Worm (Caenorhabditis elegans): ENCODE measurements around the gene nstp-4.
"Not testable (repeated sequence)": the region's sequence is repeated elsewhere in the genome, so short reads cannot be mapped to it uniquely, and the experiment has no call there.

nstp-4 gene

DNA sequence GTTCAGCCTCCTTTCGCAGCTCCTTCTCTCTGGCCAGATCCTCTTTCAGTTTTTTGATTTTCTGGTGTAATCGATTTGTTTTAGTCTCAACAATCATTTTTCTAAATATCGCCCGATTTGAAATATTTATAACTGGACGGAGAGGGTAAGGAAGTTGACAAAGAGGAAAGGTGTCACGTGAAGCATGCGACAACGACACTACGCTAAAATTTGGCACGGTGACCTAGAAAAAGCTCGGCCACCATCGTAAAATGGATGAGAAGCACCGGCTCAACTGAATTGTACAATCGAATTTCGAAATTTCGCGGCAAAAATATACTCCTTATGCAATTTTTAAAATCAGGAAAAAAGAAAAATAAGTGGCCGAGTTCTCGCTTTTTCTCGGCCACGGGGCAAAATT, 3.4 kb upstream of the nstp-4 start, which contains the start of gene C03H5.5:
Gene C03H5.5 (minus strand): TSS at position 101 of the 400 bp plus-strand sequence.
- TF ChIP-seq him-1 (tag; optimal IDR thresholded peaks at IDR 0.05) (no peak), dao-5 (tag; optimal IDR thresholded peaks at IDR 0.05) (no peak), W03F9.2 (tag; optimal IDR thresholded peaks at IDR 0.05) (no peak)

DNA sequence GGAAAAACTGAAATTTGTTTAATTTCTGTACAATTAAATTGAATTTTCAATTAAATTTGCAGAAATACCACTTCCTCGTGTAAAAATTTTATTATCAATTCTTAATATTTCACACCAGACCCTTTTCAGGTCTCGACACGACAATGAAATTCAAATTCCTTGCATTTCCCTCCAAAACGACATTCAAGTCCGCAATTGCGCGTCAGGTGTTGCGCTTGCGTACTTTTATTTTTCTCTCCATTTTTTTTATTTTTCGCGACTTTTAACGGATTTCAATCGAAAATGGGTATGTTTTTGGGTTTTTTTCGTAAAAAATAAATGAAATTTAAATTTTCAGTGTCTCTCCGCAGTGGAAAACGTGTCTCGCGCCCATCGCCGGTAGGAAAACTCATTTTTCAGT, 2.7 kb upstream of the nstp-4 start, which contains the start of gene C03H5.3:
Gene C03H5.3 (plus strand): TSS at position 132 of the 400 bp plus-strand sequence.
- TF ChIP-seq him-1 (tag; optimal IDR thresholded peaks at IDR 0.05) (no peak), dao-5 (tag; optimal IDR thresholded peaks at IDR 0.05) (no peak), W03F9.2 (tag; optimal IDR thresholded peaks at IDR 0.05) (no peak)

DNA sequence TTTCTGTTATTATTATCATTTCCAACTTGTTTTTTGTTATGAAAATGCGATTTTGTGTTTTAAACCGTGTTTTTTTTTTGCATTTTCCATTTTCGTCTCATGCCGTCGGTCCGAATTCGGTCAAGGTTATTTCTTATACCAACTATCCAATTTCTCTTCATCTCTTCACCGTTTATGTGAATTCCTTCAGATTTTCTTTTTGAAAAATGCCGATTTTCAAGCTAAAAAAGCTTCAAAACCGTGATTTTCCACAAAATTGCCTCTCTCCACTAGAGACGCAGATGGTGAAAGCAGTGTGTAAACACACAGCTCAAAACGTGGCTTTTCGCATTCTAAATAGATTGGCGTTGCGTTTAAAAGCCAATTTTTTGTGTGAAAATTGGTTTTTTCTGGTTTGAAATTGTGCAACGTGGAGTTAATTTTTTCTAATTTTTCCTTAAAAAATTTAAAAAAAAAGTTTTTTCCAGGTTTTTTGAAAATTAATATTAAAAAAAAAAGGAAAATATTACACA, 733 bp upstream of the nstp-4 start:
- no peak for TF ChIP-seq dao-5 (tag; optimal IDR thresholded peaks at IDR 0.05)
- no peak for TF ChIP-seq him-1 (tag; optimal IDR thresholded peaks at IDR 0.05)
- no peak for TF ChIP-seq W03F9.2 (tag; optimal IDR thresholded peaks at IDR 0.05)

DNA sequence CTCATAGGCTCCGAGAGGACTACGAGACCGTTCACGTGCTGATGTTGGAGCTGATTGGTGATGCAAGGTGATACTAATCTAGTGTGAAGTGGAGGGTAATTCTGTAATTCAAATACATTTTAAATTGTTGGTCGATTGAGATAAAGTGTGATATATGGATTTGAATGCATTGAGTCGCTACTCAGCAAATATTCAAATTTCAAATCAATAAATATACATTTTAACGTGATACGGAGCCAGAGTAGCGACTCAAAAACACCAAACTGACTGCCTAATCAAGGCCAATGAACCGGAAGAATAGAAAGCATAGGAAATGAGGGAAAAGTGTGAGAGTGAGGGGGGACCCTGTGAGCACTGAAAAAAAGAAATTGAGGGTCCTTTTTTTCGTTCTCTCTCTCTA, 10.7 kb downstream of the nstp-4 start, which contains the start of gene C03H5.6:
Gene C03H5.6 (minus strand): TSS at position 101 of the 400 bp plus-strand sequence.
- TF ChIP-seq dao-5 (tag; optimal IDR thresholded peaks at IDR 0.05) (no peak), him-1 (tag; optimal IDR thresholded peaks at IDR 0.05) (no peak), W03F9.2 (tag; optimal IDR thresholded peaks at IDR 0.05) (no peak)

DNA sequence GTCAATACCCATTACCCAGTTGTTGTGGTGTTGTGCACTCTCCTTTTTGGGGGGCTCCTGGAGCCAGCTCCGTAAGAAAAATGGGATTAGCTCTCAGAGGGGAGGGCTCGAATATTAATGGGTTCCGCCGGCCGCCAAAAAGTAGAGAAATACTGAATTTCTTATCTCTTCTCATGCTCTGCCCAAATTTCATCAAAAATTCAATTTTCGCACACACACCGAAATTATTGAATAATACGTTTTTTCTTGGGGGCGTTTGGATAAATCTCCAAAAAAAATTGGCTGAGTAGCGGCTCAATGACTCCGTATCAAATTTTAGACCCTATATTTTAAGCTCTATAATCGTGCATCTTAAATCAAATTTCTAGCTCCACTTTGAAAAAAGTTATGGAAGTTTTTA, 11.5 kb downstream of the nstp-4 start:
- TF ChIP-seq dao-5 (tag; optimal IDR thresholded peaks at IDR 0.05) (no peak), him-1 (tag; optimal IDR thresholded peaks at IDR 0.05) (no peak), W03F9.2 (tag; optimal IDR thresholded peaks at IDR 0.05) (no peak)

DNA sequence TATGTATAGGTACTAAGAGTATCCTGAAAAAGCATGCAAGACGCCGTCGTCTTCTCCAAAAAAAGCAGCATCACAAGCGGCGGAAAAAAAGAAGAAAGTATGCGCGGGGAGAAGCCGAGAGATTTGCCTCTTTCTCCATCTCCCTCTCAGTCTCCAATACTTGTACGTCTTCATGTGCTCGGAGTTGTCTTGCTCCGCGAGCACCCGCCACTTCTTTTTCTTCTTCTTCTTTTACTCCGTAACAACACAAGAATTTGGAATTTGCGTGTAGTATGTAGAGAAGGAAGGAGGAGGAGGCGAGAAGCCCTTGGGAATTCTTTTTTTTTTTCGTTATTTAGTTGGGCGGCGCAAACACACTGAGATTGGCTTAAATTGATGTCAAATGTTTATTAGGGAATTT, 12.6 kb downstream of the nstp-4 start:
- no peak for TF ChIP-seq dao-5 (tag; optimal IDR thresholded peaks at IDR 0.05)
- TF ChIP-seq him-1 (tag; optimal IDR thresholded peaks at IDR 0.05) = peak; percentile 27

DNA sequence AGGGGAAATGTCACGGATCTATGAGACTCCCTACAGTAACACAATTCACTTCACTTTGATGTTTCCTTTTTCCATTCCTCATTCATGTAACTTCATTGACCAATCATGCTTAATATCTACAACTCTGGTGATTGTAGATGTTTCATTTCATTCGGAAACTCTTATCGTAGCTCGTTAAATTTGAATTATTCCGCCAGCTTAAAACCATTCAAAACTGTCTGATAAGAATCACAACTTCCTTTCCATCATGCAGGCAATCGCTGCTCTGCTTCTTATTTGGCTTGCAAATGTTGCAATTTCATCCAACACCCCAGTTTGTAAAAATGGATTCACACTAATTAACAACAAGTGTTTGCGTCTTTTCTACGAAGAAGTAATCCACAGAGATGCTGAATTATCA, 13.8 kb downstream of the nstp-4 start, which contains the start of gene clec-10:
Gene clec-10 (plus strand): TSS at position 244 of the 400 bp plus-strand sequence.
- TF ChIP-seq him-1 (tag; optimal IDR thresholded peaks at IDR 0.05) (no peak), dao-5 (tag; optimal IDR thresholded peaks at IDR 0.05) (no peak), W03F9.2 (tag; optimal IDR thresholded peaks at IDR 0.05) (no peak)

DNA sequence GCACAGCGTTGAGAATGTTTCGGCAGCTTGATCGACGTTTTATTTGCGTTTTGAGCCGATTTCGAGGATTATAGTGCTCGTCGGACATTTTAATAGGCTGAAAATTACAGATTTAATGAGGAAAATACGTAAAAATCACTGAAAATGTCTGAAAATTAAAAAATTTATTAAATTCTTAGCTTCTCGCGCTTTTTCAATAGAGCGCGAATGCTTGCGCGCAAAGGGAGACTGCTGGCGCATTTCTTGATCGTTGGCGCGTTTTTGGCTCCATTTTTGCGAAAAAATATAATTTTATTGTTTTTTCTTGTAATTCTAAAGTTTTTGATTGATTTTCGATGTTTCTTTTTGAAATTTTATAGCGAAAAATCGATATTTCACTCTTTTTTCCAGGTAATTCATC, 22.2 kb downstream of the nstp-4 start, which contains the start of the genes dnsn-1 and C24H12.4:
Gene dnsn-1 (minus strand): TSS at position 101 of the 400 bp plus-strand sequence.
Gene C24H12.4 (plus strand): TSS at position 391 of the 400 bp plus-strand sequence.
- peak; percentile 92 for TF ChIP-seq W03F9.2 (tag; optimal IDR thresholded peaks at IDR 0.05)
- peak; percentile 62 for TF ChIP-seq him-1 (tag; optimal IDR thresholded peaks at IDR 0.05)
- no peak for TF ChIP-seq dao-5 (tag; optimal IDR thresholded peaks at IDR 0.05)

DNA sequence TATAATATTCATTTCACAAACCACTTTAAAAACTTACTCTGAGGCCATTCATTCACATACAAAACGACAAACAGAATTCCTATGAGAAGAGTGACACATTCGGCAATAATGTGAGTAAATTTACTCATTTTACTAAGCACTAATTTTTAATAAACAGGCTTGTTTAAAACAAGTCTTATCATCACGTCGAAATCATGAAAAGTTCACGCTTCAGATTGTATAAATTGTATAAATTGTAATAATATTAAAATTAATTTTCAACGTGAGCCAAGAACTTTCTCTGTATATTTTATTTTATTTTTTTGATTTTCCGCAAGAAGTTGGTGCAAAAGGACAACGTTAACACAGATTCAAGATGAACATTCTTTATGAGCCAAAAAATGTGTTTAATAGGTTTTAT, 30.1 kb downstream of the nstp-4 start, which contains the start of gene C24H12.6:
Gene C24H12.6 (minus strand): TSS at position 101 of the 400 bp plus-strand sequence.
- TF ChIP-seq dao-5 (tag; optimal IDR thresholded peaks at IDR 0.05) (no peak), him-1 (tag; optimal IDR thresholded peaks at IDR 0.05) (no peak), W03F9.2 (tag; optimal IDR thresholded peaks at IDR 0.05) (no peak)

DNA sequence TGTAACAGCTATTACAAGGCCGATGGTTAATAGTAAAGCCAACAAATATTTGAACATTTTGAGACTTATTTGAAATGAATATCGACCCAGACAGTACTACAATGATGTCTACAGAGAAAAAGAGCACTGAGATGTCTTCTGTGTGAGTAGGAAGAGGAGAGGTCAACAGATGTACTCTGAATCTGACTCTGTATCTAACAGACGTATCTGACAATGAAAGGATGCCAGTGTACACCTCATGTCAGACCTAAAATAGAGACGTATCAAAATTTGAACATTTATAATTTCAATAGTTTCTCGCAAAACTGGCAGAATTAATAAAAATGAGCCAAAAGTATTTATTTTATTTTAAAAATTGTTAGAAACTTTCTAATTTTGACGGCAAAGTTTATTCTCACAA, 34.5 kb downstream of the nstp-4 start, which contains the start of gene C24H12.8:
Gene C24H12.8 (minus strand): TSS at position 101 of the 400 bp plus-strand sequence.
- TF ChIP-seq dao-5 (tag; optimal IDR thresholded peaks at IDR 0.05) = no peak
- TF ChIP-seq W03F9.2 (tag; optimal IDR thresholded peaks at IDR 0.05) = no peak
- TF ChIP-seq him-1 (tag; optimal IDR thresholded peaks at IDR 0.05) = no peak

DNA sequence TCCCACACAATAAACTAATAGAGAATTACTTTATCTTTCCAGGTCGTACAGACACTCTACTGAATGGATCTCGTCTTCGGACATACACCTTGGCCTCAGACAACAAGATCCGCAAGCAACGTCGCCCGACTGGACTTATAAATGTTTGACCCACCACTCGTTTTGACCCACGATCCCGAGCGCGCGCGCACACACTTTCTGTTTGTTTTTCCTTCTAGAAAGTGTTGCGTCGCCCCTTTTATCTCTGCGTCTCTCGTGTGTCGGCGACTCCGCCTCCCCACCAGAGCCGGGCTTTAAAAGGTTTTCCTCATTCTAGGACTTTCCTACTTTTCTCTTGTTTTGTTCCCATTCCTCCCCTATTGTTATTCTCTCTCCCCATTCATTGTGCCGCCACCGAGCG, 48.6 kb downstream of the nstp-4 start:
- TF ChIP-seq him-1 (tag; optimal IDR thresholded peaks at IDR 0.05) (no peak), W03F9.2 (tag; optimal IDR thresholded peaks at IDR 0.05) (no peak), dao-5 (tag; optimal IDR thresholded peaks at IDR 0.05) (no peak)

DNA sequence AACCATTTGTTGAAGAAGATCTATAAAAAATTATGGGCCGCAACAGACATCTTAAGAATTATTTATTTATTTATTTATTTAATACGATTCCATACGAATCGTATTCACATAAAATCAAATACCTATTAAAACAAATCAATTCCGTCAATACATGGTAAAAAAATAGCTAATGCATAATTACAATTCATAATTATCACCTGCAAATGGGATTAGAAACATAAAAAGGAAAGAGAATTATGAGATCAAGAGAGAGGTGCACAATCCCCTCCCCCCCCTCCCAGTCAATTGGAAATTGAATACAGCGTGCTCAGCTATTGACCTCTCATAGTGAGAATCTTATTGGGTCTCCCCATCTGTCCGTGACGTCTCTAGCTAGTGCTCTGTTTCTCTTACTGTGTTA, 52.5 kb downstream of the nstp-4 start, which contains the start of gene C24H12.1:
Gene C24H12.1 (plus strand): TSS at position 301 of the 400 bp plus-strand sequence.
- not testable (repeated sequence) for TF ChIP-seq W03F9.2, dao-5, him-1 (tag; optimal IDR thresholded peaks at IDR 0.05)

All from whole organism, L4/young adult.